Fruit fly (Drosophila melanogaster) whole organism, adult: Measurements from ENCODE around the gene CG1208.

ENCODE experiments used
- CG11617 ChIP-seq: fragments of 200-800 bp; sonication (Bioruptor generic); optimal IDR thresholded peaks from 2 replicates; lab custom pipeline; 2017; ENCODE audit warnings: mild to moderate bottlenecking, missing biosample characterization, missing genetic modification reagents, missing genetic modification characterization
- CG12768 ChIP-seq: fragments of 200-800 bp; sonication (Bioruptor generic); optimal IDR thresholded peaks from 2 replicates; lab custom pipeline; 2017; ENCODE audit warnings: missing biosample characterization, missing genetic modification characterization, mild to moderate bottlenecking, moderate library complexity, missing genetic modification reagents
- CG14711 ChIP-seq: fragments of 200-800 bp; sonication (Bioruptor generic); optimal IDR thresholded peaks from 2 replicates; lab custom pipeline; 2018; ENCODE audit warnings: missing biosample characterization, mild to moderate bottlenecking, missing genetic modification characterization, moderate library complexity
- CG1620 ChIP-seq: fragments of 200-800 bp; sonication (Bioruptor generic); optimal IDR thresholded peaks from 2 replicates; lab custom pipeline; 2016; ENCODE audit warnings: missing biosample characterization, missing genetic modification characterization
- CG33017 ChIP-seq: fragments of 200-800 bp; sonication (Bioruptor generic); optimal IDR thresholded peaks from 2 replicates; lab custom pipeline; 2018; ENCODE audit warnings: missing biosample characterization, mild to moderate bottlenecking, missing genetic modification characterization, moderate library complexity
- CG5204 ChIP-seq: fragments of 200-800 bp; sonication (Bioruptor generic); optimal IDR thresholded peaks from 2 replicates; lab custom pipeline; 2016; ENCODE audit warnings: missing biosample characterization, missing genetic modification characterization
- CG7045 ChIP-seq: fragments of 200-800 bp; sonication (Bioruptor generic); optimal IDR thresholded peaks from 2 replicates; lab custom pipeline; 2017; ENCODE audit warnings: missing biosample characterization, mild to moderate bottlenecking, missing genetic modification characterization
- CG7101 ChIP-seq: fragments of 200-800 bp; sonication (Bioruptor generic); optimal IDR thresholded peaks from 2 replicates; lab custom pipeline; 2018; ENCODE audit warnings: missing biosample characterization, mild to moderate bottlenecking, missing genetic modification characterization, moderate library complexity
- Clk ChIP-seq: fragments of 200-800 bp; sonication (Bioruptor generic); optimal IDR thresholded peaks from 2 replicates; lab custom pipeline; 2017; ENCODE audit warnings: missing biosample characterization, missing genetic modification characterization
- Crg-1 ChIP-seq: fragments of 200-800 bp; sonication (Bioruptor generic); optimal IDR thresholded peaks from 2 replicates; lab custom pipeline; 2016; ENCODE audit warnings: missing biosample characterization, missing genetic modification characterization
- Hr96 ChIP-seq: fragments of 200-800 bp; sonication (Bioruptor generic); optimal IDR thresholded peaks from 2 replicates; lab custom pipeline; 2016; ENCODE audit warnings: missing biosample characterization, missing genetic modification characterization
- Mnt ChIP-seq: fragments of 200-800 bp; sonication (Bioruptor generic); optimal IDR thresholded peaks from 2 replicates; lab custom pipeline; 2016; ENCODE audit warnings: missing biosample characterization, mild to moderate bottlenecking, missing genetic modification characterization
- bab1 ChIP-seq: fragments of 200-800 bp; sonication (Bioruptor generic); optimal IDR thresholded peaks from 3 replicates; lab custom pipeline; 2019; ENCODE audit warnings: missing biosample characterization, mild to moderate bottlenecking, missing genetic modification characterization, moderate library complexity
- cic ChIP-seq: fragments of 200-800 bp; sonication (Bioruptor generic); optimal IDR thresholded peaks from 2 replicates; lab custom pipeline; 2017; ENCODE audit warnings: missing biosample characterization, mild to moderate bottlenecking, missing genetic modification characterization, moderate library complexity
- cnc ChIP-seq, 2 experiments: fragments of >200 bp; optimal IDR thresholded peaks; 2 replicates each; lab custom pipeline; 2017
- kay ChIP-seq: fragments of 200-800 bp; sonication (Bioruptor generic); peaks from one replicate; lab custom pipeline; 2016; ENCODE audit warnings: missing biosample characterization, missing genetic modification characterization, borderline replicate concordance
- ovo ChIP-seq: fragments of 200-800 bp; sonication (Bioruptor generic); optimal IDR thresholded peaks from 2 replicates; lab custom pipeline; 2016; ENCODE audit warnings: missing biosample characterization, missing genetic modification characterization
- pad ChIP-seq: fragments of 200-800 bp; sonication (Bioruptor generic); optimal IDR thresholded peaks from 3 replicates; lab custom pipeline; 2017; ENCODE audit warnings: missing biosample characterization, missing genetic modification characterization, mild to moderate bottlenecking, moderate library complexity, missing genetic modification reagents
- tj ChIP-seq: fragments of 200-800 bp; sonication (Bioruptor generic); optimal IDR thresholded peaks from 3 replicates; lab custom pipeline; 2017; ENCODE audit warnings: missing biosample characterization, mild to moderate bottlenecking, missing genetic modification characterization, moderate library complexity
- toe ChIP-seq: fragments of 200-800 bp; sonication (Bioruptor generic); optimal IDR thresholded peaks from 2 replicates; lab custom pipeline; 2016; ENCODE audit warnings: missing biosample characterization, missing genetic modification characterization

Gene CG1208

dm6 chr3R:5841290-5841689 lies 9.9 kb downstream of the CG1208 start:
- TF ChIP-seq CG7045 (GFP tag; lab: Kevin White, UChicago), result no peak
- no peak for TF ChIP-seq CG1620 (GFP tag; lab: Kevin White, UChicago)
- TF ChIP-seq CG11617 (GFP tag; lab: Kevin White, UChicago), result no peak
- TF ChIP-seq CG33017 (tag; lab: Kevin White, UChicago), result no peak
- TF ChIP-seq ovo, result no peak
- no peak for TF ChIP-seq bab1 (GFP tag; lab: Kevin White, UChicago)
- no peak for TF ChIP-seq tj (GFP tag; lab: Kevin White, UChicago)
- no peak for TF ChIP-seq Hr96
- TF ChIP-seq Mnt (GFP tag; lab: Kevin White, UChicago), result no peak
- no peak for TF ChIP-seq pad (GFP tag; lab: Kevin White, UChicago)
- no peak for TF ChIP-seq toe (GFP tag; lab: Kevin White, UChicago)
- no peak for TF ChIP-seq Crg-1 (GFP tag; lab: Kevin White, UChicago)
- no peak for TF ChIP-seq cnc (optimal IDR thresholded peaks at IDR 0.05; lab: Kevin White, UChicago)
- no peak for TF ChIP-seq CG12768 (GFP tag; lab: Kevin White, UChicago)
- no peak for TF ChIP-seq CG5204 (GFP tag; lab: Kevin White, UChicago)
- TF ChIP-seq CG14711 (tag; lab: Kevin White, UChicago), result no peak

- TF ChIP-seq CG12768 (GFP tag; lab: Kevin White, UChicago) (peak; percentile 43), cic (peak; percentile 95), Hr96 (no peak), Mnt (GFP tag; lab: Kevin White, UChicago) (peak; percentile 70), kay (peak; percentile 50), bab1 (GFP tag; lab: Kevin White, UChicago) (no peak)
Measured at dm6 chr3R:5843516-5843915, 12.1 kb downstream of the CG1208 start.

- no peak for TF ChIP-seq CG1620 (GFP tag; lab: Kevin White, UChicago)
- TF ChIP-seq cnc (optimal IDR thresholded peaks at IDR 0.05; lab: Kevin White, UChicago), result peak in 1 of 2 experiments; percentile 17
- TF ChIP-seq kay, result peak; percentile 73
- no peak for TF ChIP-seq Crg-1 (GFP tag; lab: Kevin White, UChicago)
- TF ChIP-seq bab1 (GFP tag; lab: Kevin White, UChicago), result no peak
- no peak for TF ChIP-seq ovo
- no peak for TF ChIP-seq CG11617 (GFP tag; lab: Kevin White, UChicago)
Measured at dm6 chr3R:5846570-5847270, 15.3 kb downstream of the CG1208 start, which contains the start of gene CG14676. TSS of gene CG14676 (plus strand) at chr3R:5847220.

dm6 chr3R:5853032-5853431 lies 21.6 kb downstream of the CG1208 start, which contains the start of gene CG34287:
TSS of gene CG34287 (plus strand) at chr3R:5853332.
- TF ChIP-seq cic (no peak), tj (GFP tag; lab: Kevin White, UChicago) (no peak), cnc (optimal IDR thresholded peaks at IDR 0.05; lab: Kevin White, UChicago) (no peak), CG5204 (GFP tag; lab: Kevin White, UChicago) (no peak)

- TF ChIP-seq CG1620 (GFP tag; lab: Kevin White, UChicago) (peak; percentile 6), Clk (no peak), toe (GFP tag; lab: Kevin White, UChicago) (peak; percentile 58), tj (GFP tag; lab: Kevin White, UChicago) (no peak), CG7045 (GFP tag; lab: Kevin White, UChicago) (peak; percentile 58), CG14711 (tag; lab: Kevin White, UChicago) (peak; percentile 37), Mnt (GFP tag; lab: Kevin White, UChicago) (peak; percentile 36), cnc (optimal IDR thresholded peaks at IDR 0.05; lab: Kevin White, UChicago) (no peak), pad (GFP tag; lab: Kevin White, UChicago) (peak; percentile 49), CG12768 (GFP tag; lab: Kevin White, UChicago) (peak; percentile 63), ovo (no peak), CG5204 (GFP tag; lab: Kevin White, UChicago) (peak; percentile 74), CG11617 (GFP tag; lab: Kevin White, UChicago) (peak; percentile 52), bab1 (GFP tag; lab: Kevin White, UChicago) (peak; percentile 28), Crg-1 (GFP tag; lab: Kevin White, UChicago) (peak; percentile 63), CG7101 (tag; lab: Kevin White, UChicago) (peak; percentile 51), kay (no peak), Hr96 (peak; percentile 49), cic (no peak), CG33017 (tag; lab: Kevin White, UChicago) (no peak)
Measured at dm6 chr3R:5856215-5856614, 24.8 kb downstream of the CG1208 start, which contains the start of the genes disp and ECSIT. TSS of gene disp (minus strand) at chr3R:5856311. TSS of gene ECSIT (plus strand) at chr3R:5856585.

- TF ChIP-seq kay, result no peak
- no peak for TF ChIP-seq ovo
- no peak for TF ChIP-seq tj (GFP tag; lab: Kevin White, UChicago)
- TF ChIP-seq Mnt (GFP tag; lab: Kevin White, UChicago), result peak; percentile 29
- TF ChIP-seq CG5204 (GFP tag; lab: Kevin White, UChicago), result no peak
- no peak for TF ChIP-seq CG1620 (GFP tag; lab: Kevin White, UChicago)
- TF ChIP-seq CG7045 (GFP tag; lab: Kevin White, UChicago), result no peak
- TF ChIP-seq CG7101 (tag; lab: Kevin White, UChicago), result no peak
- no peak for TF ChIP-seq CG33017 (tag; lab: Kevin White, UChicago)
- no peak for TF ChIP-seq pad (GFP tag; lab: Kevin White, UChicago)
- TF ChIP-seq cic, result peak; percentile 67
- TF ChIP-seq Crg-1 (GFP tag; lab: Kevin White, UChicago), result no peak
- no peak for TF ChIP-seq CG12768 (GFP tag; lab: Kevin White, UChicago)
- no peak for TF ChIP-seq CG11617 (GFP tag; lab: Kevin White, UChicago)
- TF ChIP-seq CG14711 (tag; lab: Kevin White, UChicago), result no peak
- TF ChIP-seq bab1 (GFP tag; lab: Kevin White, UChicago), result no peak
- TF ChIP-seq cnc (optimal IDR thresholded peaks at IDR 0.05; lab: Kevin White, UChicago), result no peak
Measured at dm6 chr3R:5860736-5861217, 29.3 kb downstream of the CG1208 start.
